Worm (Caenorhabditis elegans) whole organism, mixed stage, embryonic: ENCODE results near the gene svop-1.
A peak's percentile ranks its signal among the peaks of the same experiment; 100 is the strongest.

Experiments
- M03D4.4 ChIP-seq: sonication (generic microtip); optimal IDR thresholded peaks from 2 replicates; lab custom pipeline; 2017; ENCODE audit warnings: mild to moderate bottlenecking, missing genetic modification characterization, missing compliant biosample characterization
- bed-3 ChIP-seq: fragments of 200-800 bp; sonication (Bioruptor generic); optimal IDR thresholded peaks from 3 replicates; lab custom pipeline; 2018; ENCODE audit warnings: mild to moderate bottlenecking, missing genetic modification characterization, moderate library complexity, missing compliant biosample characterization
- blmp-1 ChIP-seq: fragments of 150-350 bp; optimal IDR thresholded peaks from 2 replicates; lab custom pipeline; 2014; ENCODE audit warnings: missing biosample characterization, missing genetic modification characterization
- ceh-39 ChIP-seq: fragments of 150-350 bp; optimal IDR thresholded peaks from 2 replicates; lab custom pipeline; 2014; ENCODE audit warnings: missing biosample characterization, missing genetic modification characterization
- ceh-43 ChIP-seq: fragments of 200-800 bp; sonication (Bioruptor generic); optimal IDR thresholded peaks from 2 replicates; lab custom pipeline; 2018; ENCODE audit warnings: mild to moderate bottlenecking, missing genetic modification characterization, moderate library complexity, missing compliant biosample characterization
- ceh-83 ChIP-seq: fragments of 200-800 bp; sonication (Bioruptor generic); optimal IDR thresholded peaks from 2 replicates; lab custom pipeline; 2018; ENCODE audit warnings: mild to moderate bottlenecking, missing genetic modification characterization, missing compliant biosample characterization
- ces-1 ChIP-seq: fragments of 150-350 bp; optimal IDR thresholded peaks from 2 replicates; lab custom pipeline; 2014; ENCODE audit warnings: missing biosample characterization, missing genetic modification reagents, missing genetic modification characterization
- cnd-1 ChIP-seq: fragments of 200-800 bp; sonication (Bioruptor generic); optimal IDR thresholded peaks from 2 replicates; lab custom pipeline; 2018; ENCODE audit warnings: mild to moderate bottlenecking, missing genetic modification characterization, missing compliant biosample characterization
- drap-1 ChIP-seq: fragments of 200-800 bp; sonication (Bioruptor generic); optimal IDR thresholded peaks from 3 replicates; lab custom pipeline; 2018; ENCODE audit warnings: mild to moderate bottlenecking, missing genetic modification characterization, missing compliant biosample characterization
- elt-3 ChIP-seq: fragments of 150-350 bp; optimal IDR thresholded peaks from 2 replicates; lab custom pipeline; 2014; ENCODE audit warnings: missing biosample characterization, missing genetic modification characterization
- flh-1 ChIP-seq: fragments of 200-800 bp; sonication (Bioruptor generic); optimal IDR thresholded peaks from 2 replicates; lab custom pipeline; 2018; ENCODE audit warnings: mild to moderate bottlenecking, missing genetic modification characterization, moderate library complexity, missing compliant biosample characterization
- ham-2 ChIP-seq: fragments of 200-800 bp; sonication (Bioruptor generic); optimal IDR thresholded peaks from 2 replicates; lab custom pipeline; 2018; ENCODE audit warnings: mild to moderate bottlenecking, missing genetic modification characterization, missing compliant biosample characterization
- hlh-1 ChIP-seq: fragments of 150-350 bp; optimal IDR thresholded peaks from 2 replicates; lab custom pipeline; 2014; ENCODE audit warnings: missing biosample characterization, missing genetic modification reagents, missing genetic modification characterization
- lin-13 ChIP-seq: fragments of 150-350 bp; optimal IDR thresholded peaks from 2 replicates; lab custom pipeline; 2014; ENCODE audit warnings: missing biosample characterization, missing genetic modification characterization
- lin-32 ChIP-seq: fragments of 200-800 bp; sonication (Bioruptor generic); optimal IDR thresholded peaks from 2 replicates; lab custom pipeline; 2018; ENCODE audit warnings: mild to moderate bottlenecking, missing genetic modification characterization, missing compliant biosample characterization
- lsy-2 ChIP-seq: fragments of 150-350 bp; optimal IDR thresholded peaks from 2 replicates; lab custom pipeline; 2014; ENCODE audit warnings: missing biosample characterization, missing genetic modification characterization
- mab-5 ChIP-seq: fragments of 150-350 bp; optimal IDR thresholded peaks from 2 replicates; lab custom pipeline; 2014; ENCODE audit warnings: missing biosample characterization, missing genetic modification characterization
- mls-2 ChIP-seq: sonication (generic microtip); optimal IDR thresholded peaks from 2 replicates; lab custom pipeline; 2016; ENCODE audit warnings: mild to moderate bottlenecking, missing genetic modification characterization, moderate library complexity, missing compliant biosample characterization
- nhr-2 ChIP-seq: fragments of 150-350 bp; optimal IDR thresholded peaks from 2 replicates; lab custom pipeline; 2014; ENCODE audit warnings: missing biosample characterization, missing genetic modification characterization
- nhr-28 ChIP-seq: fragments of 150-350 bp; optimal IDR thresholded peaks from 2 replicates; lab custom pipeline; 2014; ENCODE audit warnings: missing biosample characterization, missing genetic modification characterization
- nhr-76 ChIP-seq: sonication (generic microtip); optimal IDR thresholded peaks from 2 replicates; lab custom pipeline; 2017; ENCODE audit warnings: missing biosample characterization, missing genetic modification characterization
- pha-4 ChIP-seq: fragments of 150-350 bp; optimal IDR thresholded peaks from 2 replicates; lab custom pipeline; 2018; ENCODE audit warnings: missing biosample characterization, missing genetic modification reagents, missing genetic modification characterization
- sem-2 ChIP-seq: fragments of 200-800 bp; sonication (Bioruptor generic); optimal IDR thresholded peaks from 2 replicates; lab custom pipeline; 2018; ENCODE audit warnings: mild to moderate bottlenecking, missing genetic modification characterization, missing compliant biosample characterization
- snpc-4 ChIP-seq: fragments of 150-350 bp; optimal IDR thresholded peaks from 2 replicates; lab custom pipeline; 2014; ENCODE audit warnings: missing biosample characterization, missing genetic modification characterization
- sptf-1 ChIP-seq: sonication (generic microtip); optimal IDR thresholded peaks from 2 replicates; lab custom pipeline; 2017; ENCODE audit warnings: mild to moderate bottlenecking, missing genetic modification characterization, moderate library complexity, missing compliant biosample characterization
- tbx-8 ChIP-seq: fragments of 200-800 bp; sonication (Bioruptor generic); optimal IDR thresholded peaks from 2 replicates; lab custom pipeline; 2018; ENCODE audit warnings: mild to moderate bottlenecking, missing genetic modification characterization, moderate library complexity, missing compliant biosample characterization
- unc-120 ChIP-seq: sonication (generic microtip); optimal IDR thresholded peaks from 2 replicates; lab custom pipeline; 2017; ENCODE audit warnings: missing genetic modification characterization, missing compliant biosample characterization; ENCODE audit not compliant: poor library complexity, severe bottlenecking
- unc-39 ChIP-seq: fragments of 150-350 bp; optimal IDR thresholded peaks from 2 replicates; lab custom pipeline; 2014; ENCODE audit warnings: missing biosample characterization, missing genetic modification characterization
- zip-8 ChIP-seq: fragments of 150-350 bp; optimal IDR thresholded peaks from 2 replicates; lab custom pipeline; 2014; ENCODE audit warnings: missing biosample characterization, missing genetic modification characterization
- ztf-11 ChIP-seq: fragments of 150-350 bp; optimal IDR thresholded peaks from 2 replicates; lab custom pipeline; 2014; ENCODE audit warnings: missing biosample characterization, missing genetic modification characterization

The svop-1 gene

DNA sequence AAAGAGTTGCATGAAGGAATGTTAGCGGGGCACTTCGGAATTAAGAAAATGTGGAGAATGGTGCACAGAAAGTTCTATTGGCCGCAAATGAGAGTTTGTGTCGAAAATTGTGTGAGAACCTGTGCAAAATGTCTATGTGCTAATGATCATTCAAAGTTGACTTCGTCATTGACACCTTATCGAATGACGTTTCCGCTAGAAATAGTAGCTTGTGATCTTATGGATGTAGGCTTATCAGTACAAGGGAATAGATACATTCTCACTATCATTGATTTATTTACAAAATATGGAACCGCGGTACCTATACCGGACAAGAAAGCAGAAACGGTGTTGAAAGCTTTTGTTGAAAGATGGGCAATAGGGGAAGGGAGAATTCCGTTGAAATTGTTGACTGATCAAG is 26.8 kb downstream of the svop-1 start:
- TF ChIP-seq unc-39 (tag; lab: Kevin White, UChicago) (no peak), tbx-8 (GFP tag; lab: Kevin White, UChicago) (no peak), ztf-11 (tag; lab: Kevin White, UChicago) (no peak), lin-32 (no peak), sem-2 (GFP tag; lab: Kevin White, UChicago) (no peak), mls-2 (no peak), hlh-1 (tag; lab: Kevin White, UChicago) (no peak), M03D4.4 (tag; lab: Kevin White, UChicago) (no peak), lin-13 (tag; lab: Kevin White, UChicago) (no peak), unc-120 (tag; lab: Kevin White, UChicago) (no peak), nhr-2 (tag; lab: Kevin White, UChicago) (no peak), mab-5 (no peak), lsy-2 (no peak), sptf-1 (tag; lab: Kevin White, UChicago) (no peak)
- TF ChIP-seq, all 35 proteins: peak for 0

DNA sequence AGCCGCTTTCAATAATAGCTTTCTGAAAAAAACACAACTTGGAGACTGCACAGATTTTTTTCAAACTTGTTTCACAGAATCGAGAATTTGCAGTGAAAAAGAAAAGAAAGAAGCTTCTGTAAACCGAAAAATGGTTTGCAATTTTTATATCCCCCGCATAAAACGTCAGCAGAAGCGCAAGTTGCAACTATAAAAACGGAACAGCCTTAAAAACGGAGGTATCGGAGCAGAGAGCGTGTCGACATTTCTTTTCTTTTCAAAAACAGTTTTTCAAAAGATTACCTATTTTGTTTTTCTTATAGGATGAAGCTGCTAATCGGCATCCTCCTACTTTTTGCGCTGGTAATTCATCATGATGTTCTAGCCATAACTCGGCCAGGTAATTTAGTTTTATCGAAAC is 33.3 kb downstream of the svop-1 start, which contains the start of gene plg-1:
plg-1 (plus strand) TSS at position 301 of the 400 bp plus-strand sequence.
- TF ChIP-seq snpc-4 (tag; lab: Kevin White, UChicago) (no peak), unc-120 (tag; lab: Kevin White, UChicago) (no peak), elt-3 (tag; lab: Kevin White, UChicago) (no peak), ceh-83 (GFP tag; lab: Kevin White, UChicago) (no peak), ceh-43 (GFP tag; lab: Kevin White, UChicago) (no peak), mls-2 (no peak), cnd-1 (tag; lab: Kevin White, UChicago) (no peak), drap-1 (GFP tag; lab: Kevin White, UChicago) (no peak), flh-1 (GFP tag; lab: Kevin White, UChicago) (no peak), bed-3 (GFP tag; lab: Kevin White, UChicago) (no peak), sptf-1 (tag; lab: Kevin White, UChicago) (no peak), pha-4 (tag; lab: Kevin White, UChicago) (no peak), nhr-2 (tag; lab: Kevin White, UChicago) (no peak)

DNA sequence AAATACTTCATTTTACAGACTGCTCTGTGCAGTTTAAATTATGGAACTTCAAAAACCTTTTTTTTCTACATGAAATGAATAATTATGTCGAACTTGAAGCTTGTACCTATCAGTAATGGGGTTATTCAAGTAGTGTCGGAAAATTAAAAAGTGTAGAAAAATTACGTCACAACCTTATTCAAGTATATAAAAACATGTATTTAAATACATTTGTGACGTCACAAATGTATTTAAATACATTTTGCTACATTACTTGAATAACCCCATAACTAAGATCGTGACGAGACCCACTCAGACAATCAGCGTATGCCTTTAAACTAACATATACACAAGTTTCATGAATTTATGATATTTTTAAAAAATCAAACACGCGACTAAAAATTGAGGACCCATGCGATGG is 34.2 kb downstream of the svop-1 start:
- peak; percentile 91 for TF ChIP-seq zip-8 (tag; lab: Kevin White, UChicago)

ce11 chrIII:8850482-8851047 is 34.7 kb downstream of the svop-1 start, which contains the start of gene F44E2.9:
TSS of gene F44E2.9 (minus strand) at chrIII:8850532.
- TF ChIP-seq sptf-1 (tag; lab: Kevin White, UChicago) (peak; percentile 41), hlh-1 (tag; lab: Kevin White, UChicago) (peak; percentile 5), ceh-39 (tag; lab: Kevin White, UChicago) (no peak), unc-39 (tag; lab: Kevin White, UChicago) (no peak)
- TF ChIP-seq, all 35 proteins: peak for 2

- TF ChIP-seq mls-2 (no peak), ceh-39 (tag; lab: Kevin White, UChicago) (no peak), tbx-8 (GFP tag; lab: Kevin White, UChicago) (no peak), nhr-76 (tag; lab: Kevin White, UChicago) (no peak), lin-32 (no peak), nhr-28 (no peak), ham-2 (GFP tag; lab: Kevin White, UChicago) (no peak), ceh-83 (GFP tag; lab: Kevin White, UChicago) (no peak)
- TF ChIP-seq, all 35 proteins: peak for 0
Measured at ce11 chrIII:8849507-8849906, 35.8 kb downstream of the svop-1 start, which contains the start of gene F44E2.8. TSS of gene F44E2.8 (minus strand) at chrIII:8849877.

ce11 chrIII:8848372-8848771 is 36.9 kb downstream of the svop-1 start, which contains the start of gene F44E2.7:
TSS of gene F44E2.7 (minus strand) at chrIII:8848472.
- TF ChIP-seq lin-13 (tag; lab: Kevin White, UChicago): no peak
- no peak for TF ChIP-seq nhr-76 (tag; lab: Kevin White, UChicago)
- no peak for TF ChIP-seq mab-5
- no peak for TF ChIP-seq tbx-8 (GFP tag; lab: Kevin White, UChicago)
- no peak for TF ChIP-seq unc-39 (tag; lab: Kevin White, UChicago)
- TF ChIP-seq bed-3 (GFP tag; lab: Kevin White, UChicago): no peak
- no peak for TF ChIP-seq ces-1 (GFP tag; lab: Kevin White, UChicago)
- TF ChIP-seq zip-8 (tag; lab: Kevin White, UChicago): no peak
- no peak for TF ChIP-seq blmp-1 (tag; lab: Kevin White, UChicago)
- TF ChIP-seq snpc-4 (tag; lab: Kevin White, UChicago): no peak
- TF ChIP-seq lin-32: no peak
